Fruit fly (Drosophila melanogaster): Measurements from ENCODE around the gene CG9331.

CG9331 gene

dm6 chr2L:20799991-20800897 is 22.4 kb upstream of the CG9331 start (continued):
- no peak for TF ChIP-seq CG2875 (GFP tag; optimal IDR thresholded peaks at IDR 0.05)
- peak; percentile 82 for TF ChIP-seq Side (GFP tag; optimal IDR thresholded peaks at IDR 0.05)
- no peak for TF ChIP-seq CG11723 (GFP tag; optimal IDR thresholded peaks at IDR 0.05)
- peak; percentile 3 to 4 for TF ChIP-seq Trl (optimal IDR thresholded peaks at IDR 0.05)
- TF ChIP-seq Trl (GFP tag; optimal IDR thresholded peaks at IDR 0.05), result peak; percentile 82
- peak; percentile 83 for TF ChIP-seq CG3281 (GFP tag; optimal IDR thresholded peaks at IDR 0.05)
- peak; percentile 11 for TF ChIP-seq wek (GFP tag; optimal IDR thresholded peaks at IDR 0.05)
- TF ChIP-seq Med (GFP tag), result peak; percentile 99
- no peak; the same call in 1 of the 2 replicates for TF ChIP-seq CG9215 (GFP tag; IDR thresholded peaks at IDR 0.05)
- no peak for TF ChIP-seq CG8281 (tag; optimal IDR thresholded peaks at IDR 0.05)
- peak; percentile 77 for TF ChIP-seq CG1603 (tag; optimal IDR thresholded peaks at IDR 0.05)
- TF ChIP-seq pita (GFP tag; optimal IDR thresholded peaks at IDR 0.05), result no peak
- peak; percentile 75 for TF ChIP-seq eyg (GFP tag; optimal IDR thresholded peaks at IDR 0.05)
- TF ChIP-seq D19A (tag; optimal IDR thresholded peaks at IDR 0.05), result peak; percentile 32
- TF ChIP-seq CG4730 (GFP tag; IDR thresholded peaks at IDR 0.05), result peak; percentile 62
- no peak for TF ChIP-seq Hmx (GFP tag; optimal IDR thresholded peaks at IDR 0.05)
- peak; percentile 93 for TF ChIP-seq Hand (GFP tag; optimal IDR thresholded peaks at IDR 0.05)
- TF ChIP-seq ERR (GFP tag; optimal IDR thresholded peaks at IDR 0.05), result peak; percentile 84
- TF ChIP-seq Meics (GFP tag; optimal IDR thresholded peaks at IDR 0.05), result peak; percentile 85
- peak; percentile 35; the same call in 1 of the 3 replicates for TF ChIP-seq ken (GFP tag; IDR thresholded peaks at IDR 0.05)
- no peak for TF ChIP-seq unc-4 (GFP tag; IDR thresholded peaks at IDR 0.05; ENCODE audit: partially characterized antibody)
- peak; percentile 58 for TF ChIP-seq CG5245 (GFP tag; optimal IDR thresholded peaks at IDR 0.05)
- TF ChIP-seq knrl (GFP tag; IDR thresholded peaks at IDR 0.05; ENCODE audit: partially characterized antibody), result no peak
- peak; percentile 58 for TF ChIP-seq CG31365 (tag; optimal IDR thresholded peaks at IDR 0.05)
- peak; percentile 41 for TF ChIP-seq CG4328 (GFP tag; optimal IDR thresholded peaks at IDR 0.05)
- peak; percentile 77 for TF ChIP-seq ind (GFP tag; optimal IDR thresholded peaks at IDR 0.05)
- no peak for TF ChIP-seq CG6791 (GFP tag; IDR thresholded peaks at IDR 0.05; ENCODE audit: partially characterized antibody)
- TF ChIP-seq repo (GFP tag; optimal IDR thresholded peaks at IDR 0.05), result peak; percentile 36
- peak; percentile 63; the same call in 2 of the 3 replicates for TF ChIP-seq CG34422 (GFP tag; IDR thresholded peaks at IDR 0.05)
- no peak; the same call in 1 of the 2 replicates for TF ChIP-seq sim (GFP tag; IDR thresholded peaks at IDR 0.05)
- TF ChIP-seq dmrt11E (tag; optimal IDR thresholded peaks at IDR 0.05), result peak; percentile 68
- peak; percentile 76 for TF ChIP-seq caup (GFP tag; optimal IDR thresholded peaks at IDR 0.05; ENCODE audit: severe bottlenecking)
- TF ChIP-seq Neu2 (GFP tag; optimal IDR thresholded peaks at IDR 0.05; ENCODE audit: borderline replicate concordance), result peak; percentile 55
- TF ChIP-seq Myb (GFP tag; optimal IDR thresholded peaks at IDR 0.05), result peak; percentile 69
- no peak for TF ChIP-seq crp (GFP tag; optimal IDR thresholded peaks at IDR 0.05)
- TF ChIP-seq odd (GFP tag; optimal IDR thresholded peaks at IDR 0.05), result peak; percentile 40
- peak; percentile 73 for TF ChIP-seq NFAT (GFP tag; IDR thresholded peaks at IDR 0.05)
- peak; percentile 82 for TF ChIP-seq CG1647 (GFP tag; optimal IDR thresholded peaks at IDR 0.05)
- TF ChIP-seq danr (GFP tag; IDR thresholded peaks at IDR 0.05), result 0 out of 2 replicates have a peak, but pooled peaks have one; percentile 29
- TF ChIP-seq Xrp1 (GFP tag; IDR thresholded peaks at IDR 0.05), result peak; percentile 82
- TF ChIP-seq HmgZ (tag; optimal IDR thresholded peaks at IDR 0.05), result peak; percentile 81
- TF ChIP-seq Dfd (GFP tag; optimal IDR thresholded peaks at IDR 0.05), result no peak
- peak; percentile 58 for TF ChIP-seq ash1 (GFP tag; optimal IDR thresholded peaks at IDR 0.05)
- peak; percentile 78 for TF ChIP-seq B-H2 (GFP tag; optimal IDR thresholded peaks at IDR 0.05)
- peak; percentile 27 for TF ChIP-seq CG3407 (GFP tag; optimal IDR thresholded peaks at IDR 0.05)
- peak; percentile 65 for TF ChIP-seq E2f1 (GFP tag; IDR thresholded peaks at IDR 0.05)
- peak; percentile 80 for TF ChIP-seq pho (GFP tag; optimal IDR thresholded peaks at IDR 0.05)
- TF ChIP-seq Lim3 (GFP tag; IDR thresholded peaks at IDR 0.05), result no peak

Measured in whole organism, embryonic.